Worm (Caenorhabditis elegans) whole organism, young adult: ENCODE results near the gene dph-7.
A peak's percentile ranks its signal among the peaks of the same experiment; 100 is the strongest.

Experiments used
- B0336.3 ChIP-seq: fragments of 200-800 bp; sonication (Bioruptor generic); IDR thresholded peaks from 2 replicates; pipeline ENCODE4 v1.3.6; 2022; ENCODE audit warnings: missing genetic modification characterization, missing compliant biosample characterization
- C06A6.2 ChIP-seq: fragments of 200-800 bp; sonication (Bioruptor generic); conservative IDR thresholded peaks from 2 replicates; pipeline ENCODE4 v1.3.6; 2022; ENCODE audit warnings: missing genetic modification characterization, missing compliant biosample characterization
- C17E4.6 ChIP-seq: fragments of 200-800 bp; sonication (Bioruptor generic); IDR thresholded peaks from 2 replicates; pipeline ENCODE4 v1.3.6; 2022; ENCODE audit warnings: missing genetic modification reagents, missing genetic modification characterization, missing compliant biosample characterization
- F23B12.7 ChIP-seq: sonication (generic microtip); optimal IDR thresholded peaks from 2 replicates; lab custom pipeline; 2017; ENCODE audit warnings: missing genetic modification characterization, mild to moderate bottlenecking, missing compliant biosample characterization, antibody characterized with exemption, moderate library complexity; ENCODE audit not compliant: insufficient read depth
- F33H1.4 ChIP-seq: fragments of 200-800 bp; sonication (Bioruptor generic); IDR thresholded peaks from 2 replicates; pipeline ENCODE4 v1.3.6; 2022; ENCODE audit warnings: missing genetic modification reagents, missing genetic modification characterization, missing compliant biosample characterization
- F39B2.1 ChIP-seq: fragments of 200-800 bp; sonication (Bioruptor generic); IDR thresholded peaks from 2 replicates; pipeline ENCODE4 v1.3.6; 2022; ENCODE audit warnings: missing genetic modification reagents, missing genetic modification characterization, missing compliant biosample characterization
- F49E8.2 ChIP-seq: sonication (generic microtip); optimal IDR thresholded peaks from 3 replicates; lab custom pipeline; 2017; ENCODE audit warnings: missing genetic modification characterization, mild to moderate bottlenecking, missing compliant biosample characterization, antibody characterized with exemption, moderate library complexity; ENCODE audit not compliant: insufficient read depth
- F57A8.1 ChIP-seq: fragments of 200-800 bp; sonication (Bioruptor generic); optimal IDR thresholded peaks from 2 replicates; lab custom pipeline; 2018; ENCODE audit warnings: mild to moderate bottlenecking, missing genetic modification characterization, moderate library complexity, missing compliant biosample characterization
- K11D2.4 ChIP-seq: fragments of 200-800 bp; sonication (Bioruptor generic); IDR thresholded peaks from 2 replicates; pipeline ENCODE4 v1.3.6; 2022; ENCODE audit warnings: missing genetic modification reagents, missing genetic modification characterization, missing compliant biosample characterization
- K12H6.12 ChIP-seq: fragments of 200-800 bp; sonication (Bioruptor generic); optimal IDR thresholded peaks from 2 replicates; lab custom pipeline; 2018; ENCODE audit warnings: mild to moderate bottlenecking, missing genetic modification characterization, missing compliant biosample characterization
- Y67H2A.10 ChIP-seq: fragments of 200-800 bp; sonication (Bioruptor generic); conservative IDR thresholded peaks from 2 replicates; pipeline ENCODE4 v1.3.6; 2022; ENCODE audit warnings: missing genetic modification reagents, missing genetic modification characterization, missing compliant biosample characterization
- Y79H2A.3 ChIP-seq: fragments of 200-800 bp; sonication (Bioruptor generic); conservative IDR thresholded peaks from 2 replicates; pipeline ENCODE4 v1.3.6; 2022; ENCODE audit warnings: missing genetic modification reagents, missing genetic modification characterization, missing compliant biosample characterization
- akir-1 ChIP-seq: fragments of 200-800 bp; sonication (Bioruptor generic); optimal IDR thresholded peaks from 2 replicates; lab custom pipeline; 2018; ENCODE audit warnings: mild to moderate bottlenecking, missing genetic modification characterization, moderate library complexity, missing compliant biosample characterization
- ama-1 ChIP-seq, 3 experiments: fragments of 150-350 bp in 1 of 3; sonication (generic microtip) in 2 of 3; optimal IDR thresholded peaks; 2 replicates each; lab custom pipeline; 2014 to 2018; ENCODE audit warnings: missing biosample characterization in 2 of 3, missing genetic modification characterization in 2 of 3, missing genetic modification reagents in 2 of 3
- aptf-3 ChIP-seq: fragments of 200-800 bp; sonication (Bioruptor generic); IDR thresholded peaks from 2 replicates; pipeline ENCODE4 v1.3.6; 2022; ENCODE audit warnings: missing genetic modification characterization, missing compliant biosample characterization
- attf-5 ChIP-seq: fragments of 200-800 bp; sonication (Bioruptor generic); optimal IDR thresholded peaks from 2 replicates; lab custom pipeline; 2018; ENCODE audit warnings: mild to moderate bottlenecking, missing genetic modification characterization, missing compliant biosample characterization
- bed-1 ChIP-seq: fragments of 200-800 bp; sonication (Bioruptor generic); IDR thresholded peaks from 2 replicates; pipeline ENCODE4 v1.3.6; 2022; ENCODE audit warnings: missing genetic modification reagents, missing genetic modification characterization, missing compliant biosample characterization
- cebp-1 ChIP-seq, 2 experiments: fragments of 200-800 bp in 1 of 2; sonication (Bioruptor generic) in 1 of 2; sonication (generic microtip) in 1 of 2; IDR thresholded peaks in 1 of 2; optimal IDR thresholded peaks in 1 of 2; 2 replicates each; pipeline versions ENCODE4 v1.3.6 to Lab custom; 2017 to 2022; ENCODE audit warnings: missing compliant biosample characterization in 2 of 2, missing genetic modification characterization in 2 of 2, mild to moderate bottlenecking in 1 of 2, missing genetic modification reagents in 1 of 2, moderate library complexity in 1 of 2
- cebp-2 ChIP-seq: fragments of 200-800 bp; sonication (Bioruptor generic); IDR thresholded peaks from 2 replicates; pipeline ENCODE4 v1.3.6; 2022; ENCODE audit warnings: missing genetic modification characterization, missing compliant biosample characterization
- ceh-79 ChIP-seq: sonication (generic microtip); optimal IDR thresholded peaks from 2 replicates; lab custom pipeline; 2017; ENCODE audit warnings: mild to moderate bottlenecking, missing genetic modification characterization, missing compliant biosample characterization
- chd-7 ChIP-seq: sonication (generic microtip); optimal IDR thresholded peaks from 2 replicates; lab custom pipeline; 2016; ENCODE audit warnings: mild to moderate bottlenecking, missing genetic modification characterization, moderate library complexity, missing compliant biosample characterization
- dpff-1 ChIP-seq: sonication (generic microtip); optimal IDR thresholded peaks from 2 replicates; lab custom pipeline; 2017; ENCODE audit warnings: mild to moderate bottlenecking, missing genetic modification characterization, missing compliant biosample characterization
- dpl-1 ChIP-seq: fragments of 150-350 bp; optimal IDR thresholded peaks from 2 replicates; lab custom pipeline; 2014; ENCODE audit warnings: missing biosample characterization, missing genetic modification reagents, missing genetic modification characterization
- egrh-3 ChIP-seq: fragments of 200-800 bp; sonication (Bioruptor generic); IDR thresholded peaks from 2 replicates; pipeline ENCODE4 v1.3.6; 2022; ENCODE audit warnings: missing genetic modification reagents, missing genetic modification characterization, missing compliant biosample characterization
- ets-4 ChIP-seq: fragments of 200-800 bp; sonication (Bioruptor generic); optimal IDR thresholded peaks from 2 replicates; lab custom pipeline; 2018; ENCODE audit warnings: mild to moderate bottlenecking, missing genetic modification characterization, missing compliant biosample characterization
- gei-17 ChIP-seq: fragments of 200-800 bp; sonication (Bioruptor generic); optimal IDR thresholded peaks from 2 replicates; lab custom pipeline; 2018; ENCODE audit warnings: mild to moderate bottlenecking, missing genetic modification characterization, missing compliant biosample characterization
- hlh-12 ChIP-seq: sonication (generic microtip); optimal IDR thresholded peaks from 2 replicates; lab custom pipeline; 2016; ENCODE audit warnings: missing genetic modification characterization, missing compliant biosample characterization
- hlh-26 ChIP-seq: fragments of 200-800 bp; sonication (Bioruptor generic); conservative IDR thresholded peaks from 2 replicates; pipeline ENCODE4 v1.3.6; 2022; ENCODE audit warnings: missing genetic modification reagents, missing genetic modification characterization, missing compliant biosample characterization
- hmg-1.2 ChIP-seq: fragments of 200-800 bp; sonication (Bioruptor generic); IDR thresholded peaks from 2 replicates; pipeline ENCODE4 v1.3.6; 2022; ENCODE audit warnings: missing genetic modification reagents, missing genetic modification characterization, missing compliant biosample characterization
- hmg-20 ChIP-seq: fragments of 200-800 bp; sonication (Bioruptor generic); IDR thresholded peaks from 2 replicates; pipeline ENCODE4 v1.3.6; 2022; ENCODE audit warnings: missing genetic modification reagents, missing genetic modification characterization, missing compliant biosample characterization
- let-526 ChIP-seq: fragments of 200-800 bp; sonication (Bioruptor generic); IDR thresholded peaks from 2 replicates; pipeline ENCODE4 v1.3.6; 2022; ENCODE audit warnings: missing genetic modification reagents, missing genetic modification characterization, missing compliant biosample characterization
- lin-26 ChIP-seq: fragments of 200-800 bp; sonication (Bioruptor generic); IDR thresholded peaks from 2 replicates; pipeline ENCODE4 v1.3.6; 2022; ENCODE audit warnings: missing genetic modification reagents, missing genetic modification characterization, missing compliant biosample characterization
- lin-40 ChIP-seq: sonication (generic microtip); optimal IDR thresholded peaks from 2 replicates; lab custom pipeline; 2016; ENCODE audit warnings: missing genetic modification characterization, mild to moderate bottlenecking, missing compliant biosample characterization, missing genotype, missing genetic modification reagents
- lin-54 ChIP-seq: fragments of 200-800 bp; sonication (Bioruptor generic); optimal IDR thresholded peaks from 2 replicates; lab custom pipeline; 2018; ENCODE audit warnings: mild to moderate bottlenecking, missing genetic modification characterization, missing compliant biosample characterization
- lsl-1 ChIP-seq: fragments of 200-800 bp; sonication (Bioruptor generic); optimal IDR thresholded peaks from 2 replicates; lab custom pipeline; 2018; ENCODE audit warnings: mild to moderate bottlenecking, missing genetic modification characterization, moderate library complexity, missing compliant biosample characterization
- madf-10 ChIP-seq: sonication (generic microtip); optimal IDR thresholded peaks from 2 replicates; lab custom pipeline; 2016; ENCODE audit warnings: mild to moderate bottlenecking, missing genetic modification characterization, missing compliant biosample characterization
- madf-3 ChIP-seq: fragments of 200-800 bp; sonication (Bioruptor generic); IDR thresholded peaks from 2 replicates; pipeline ENCODE4 v1.3.6; 2022; ENCODE audit warnings: missing genetic modification reagents, missing genetic modification characterization, missing compliant biosample characterization
- nhr-27 ChIP-seq: fragments of 200-800 bp; sonication (Bioruptor generic); optimal IDR thresholded peaks from 2 replicates; lab custom pipeline; 2018; ENCODE audit warnings: mild to moderate bottlenecking, missing genetic modification characterization, moderate library complexity, missing compliant biosample characterization
- nhr-80 ChIP-seq: sonication (generic microtip); optimal IDR thresholded peaks from 2 replicates; lab custom pipeline; 2016; ENCODE audit warnings: missing genetic modification characterization, missing compliant biosample characterization
- nhr-90 ChIP-seq: sonication (generic microtip); optimal IDR thresholded peaks from 2 replicates; lab custom pipeline; 2016; ENCODE audit warnings: missing genotype, mild to moderate bottlenecking, missing genetic modification characterization, missing compliant biosample characterization
- rec-8 ChIP-seq, 2 experiments: sonication (generic microtip); optimal IDR thresholded peaks; 2 replicates each; lab custom pipeline; 2016; ENCODE audit warnings: mild to moderate bottlenecking in 2 of 2, missing genetic modification characterization in 2 of 2, missing genetic modification reagents in 2 of 2, missing genotype in 2 of 2, missing biosample characterization in 1 of 2, missing compliant biosample characterization in 1 of 2, moderate library complexity in 1 of 2
- sdz-38 ChIP-seq: sonication (generic microtip); optimal IDR thresholded peaks from 2 replicates; lab custom pipeline; 2016; ENCODE audit warnings: missing genotype, missing genetic modification characterization, missing compliant biosample characterization
- unc-130 ChIP-seq: sonication (generic microtip); optimal IDR thresholded peaks from 2 replicates; lab custom pipeline; 2016; ENCODE audit warnings: missing genetic modification reagents, missing genetic modification characterization, missing compliant biosample characterization
- unc-62 ChIP-seq: fragments of 150-350 bp; optimal IDR thresholded peaks from 2 replicates; lab custom pipeline; 2014; ENCODE audit warnings: missing biosample characterization, missing genetic modification reagents, missing genetic modification characterization
- xnd-1 ChIP-seq: sonication (generic microtip); optimal IDR thresholded peaks from 2 replicates; lab custom pipeline; 2016; ENCODE audit warnings: missing genotype, missing genetic modification reagents, missing genetic modification characterization, missing compliant biosample characterization
- zfh-2 ChIP-seq: fragments of 200-800 bp; sonication (Bioruptor generic); conservative IDR thresholded peaks from 2 replicates; pipeline ENCODE4 v1.3.6; 2022; ENCODE audit warnings: missing genetic modification reagents, missing genetic modification characterization, missing compliant biosample characterization
- ztf-22 ChIP-seq: fragments of 200-800 bp; sonication (Bioruptor generic); optimal IDR thresholded peaks from 2 replicates; lab custom pipeline; 2018; ENCODE audit warnings: mild to moderate bottlenecking, missing genetic modification characterization, moderate library complexity, missing compliant biosample characterization
- ztf-25 ChIP-seq: fragments of 200-800 bp; sonication (Bioruptor generic); IDR thresholded peaks from 2 replicates; pipeline ENCODE4 v1.3.6; 2022; ENCODE audit warnings: missing genetic modification reagents, missing genetic modification characterization, missing compliant biosample characterization

Gene dph-7

ce11 chrIII:13344538-13345136 is 29.7 kb downstream of the dph-7 start, which contains the start of gene acaa-2 (continued):
- TF ChIP-seq ama-1 (optimal IDR thresholded peaks at IDR 0.05; lab: Kevin White, UChicago) (no peak), ama-1 (GFP tag; optimal IDR thresholded peaks at IDR 0.05; lab: Kevin White, UChicago) (no peak), rec-8 (tag; optimal IDR thresholded peaks at IDR 0.05; lab: Kevin White, UChicago) (no peak), F33H1.4 (no peak), B0336.3 (GFP tag; lab: Robert Waterston, UW) (no peak), F49E8.2 (peak; percentile 24), C17E4.6 (GFP tag; lab: Robert Waterston, UW) (no peak), unc-62 (GFP tag; lab: Kevin White, UChicago) (no peak), sdz-38 (tag; lab: Kevin White, UChicago) (no peak), F39B2.1 (no peak), lin-26 (GFP tag; lab: Robert Waterston, UW) (no peak), dpl-1 (GFP tag; lab: Kevin White, UChicago) (no peak), K12H6.12 (tag; lab: Kevin White, UChicago) (no peak), nhr-90 (tag; lab: Kevin White, UChicago) (no peak), F23B12.7 (tag; lab: Kevin White, UChicago) (no peak), bed-1 (GFP tag; lab: Robert Waterston, UW) (no peak), akir-1 (GFP tag; lab: Kevin White, UChicago) (no peak), chd-7 (tag; lab: Kevin White, UChicago) (no peak), cebp-2 (0 out of 2 replicates have a peak, but pooled peaks have one; percentile 18), hmg-20 (GFP tag; lab: Robert Waterston, UW) (no peak), ceh-79 (tag; lab: Kevin White, UChicago) (no peak), egrh-3 (no peak), Y67H2A.10 (GFP tag; lab: Robert Waterston, UW) (no peak), nhr-27 (tag; lab: Kevin White, UChicago) (no peak), zfh-2 (GFP tag; lab: Robert Waterston, UW) (no peak), K11D2.4 (GFP tag; lab: Robert Waterston, UW) (no peak), hlh-12 (no peak), ets-4 (no peak), ztf-25 (GFP tag; lab: Robert Waterston, UW) (no peak), lin-40 (tag; lab: Kevin White, UChicago) (peak; percentile 12), C06A6.2 (GFP tag; lab: Robert Waterston, UW) (no peak), madf-10 (tag; lab: Kevin White, UChicago) (no peak), let-526 (GFP tag; lab: Robert Waterston, UW) (no peak), cebp-1 (GFP tag; IDR thresholded peaks at IDR 0.05; lab: Robert Waterston, UW) (no peak), cebp-1 (tag; optimal IDR thresholded peaks at IDR 0.05; lab: Kevin White, UChicago) (peak; percentile 15), attf-5 (GFP tag; lab: Kevin White, UChicago) (peak; percentile 35), unc-130 (no peak), dpff-1 (tag; lab: Kevin White, UChicago) (no peak), xnd-1 (tag; lab: Kevin White, UChicago) (no peak), hlh-26 (GFP tag; lab: Robert Waterston, UW) (no peak), nhr-80 (tag; lab: Kevin White, UChicago) (peak; percentile 37), gei-17 (GFP tag; lab: Kevin White, UChicago) (no peak), aptf-3 (GFP tag; lab: Robert Waterston, UW) (no peak), F57A8.1 (GFP tag; lab: Kevin White, UChicago) (no peak), madf-3 (GFP tag; lab: Robert Waterston, UW) (no peak), Y79H2A.3 (GFP tag; lab: Robert Waterston, UW) (no peak), lin-54 (GFP tag; lab: Kevin White, UChicago) (no peak), hmg-1.2 (peak; percentile 26; the same call in 1 of the 2 replicates), lsl-1 (GFP tag; lab: Kevin White, UChicago) (peak; percentile 24), ztf-22 (no peak)
